Fruit fly (Drosophila melanogaster): Measurements from ENCODE around the gene Rtel1.

Rtel1 gene

dm6 chrX:5754837-5755828 lies 7.6 kb downstream of the Rtel1 start, which contains the start of the genes lin-52 and CG15771 (continued):
- TF ChIP-seq CG14860 (GFP tag; IDR thresholded peaks at IDR 0.05; ENCODE audit: partially characterized antibody), result no peak
- TF ChIP-seq cad (GFP tag; optimal IDR thresholded peaks at IDR 0.05), result no peak
- peak; percentile 93 for TF ChIP-seq CG14667 (GFP tag; IDR thresholded peaks at IDR 0.05)
- peak; percentile 87 for TF ChIP-seq C15 (GFP tag; IDR thresholded peaks at IDR 0.05)
- TF ChIP-seq CG12104 (GFP tag; optimal IDR thresholded peaks at IDR 0.05), result peak; percentile 92
- TF ChIP-seq CG12299 (tag; optimal IDR thresholded peaks at IDR 0.05), result peak; percentile 96
- TF ChIP-seq Dek (tag; optimal IDR thresholded peaks at IDR 0.05), result peak; percentile 91
- TF ChIP-seq wdn (GFP tag; IDR thresholded peaks at IDR 0.05), result peak; percentile 90
- TF ChIP-seq crc (GFP tag; optimal IDR thresholded peaks at IDR 0.05), result peak; percentile 51
- peak; percentile 89 for TF ChIP-seq MTF-1 (GFP tag; optimal IDR thresholded peaks at IDR 0.05; ENCODE audit: borderline replicate concordance)
- TF ChIP-seq CG10565 (GFP tag; optimal IDR thresholded peaks at IDR 0.05), result peak; percentile 35
- peak; percentile 90 for TF ChIP-seq Blimp-1 (GFP tag; optimal IDR thresholded peaks at IDR 0.05)
- peak; percentile 28 for TF ChIP-seq NC2β (GFP tag; optimal IDR thresholded peaks at IDR 0.05)
- peak; percentile 55 for TF ChIP-seq CG3995 (GFP tag; optimal IDR thresholded peaks at IDR 0.05)
- TF ChIP-seq Vsx1 (GFP tag; optimal IDR thresholded peaks at IDR 0.05), result peak; percentile 89
- peak; percentile 24 for TF ChIP-seq fu2 (GFP tag; optimal IDR thresholded peaks at IDR 0.05)
- peak; percentile 18 for TF ChIP-seq CG33213 (GFP tag; optimal IDR thresholded peaks at IDR 0.05)
- TF ChIP-seq CG12769 (tag; optimal IDR thresholded peaks at IDR 0.05), result peak; percentile 96
- peak; percentile 82 for TF ChIP-seq trem (tag; optimal IDR thresholded peaks at IDR 0.05)
- TF ChIP-seq trh (GFP tag; optimal IDR thresholded peaks at IDR 0.05), result peak; percentile 82
- no peak for TF ChIP-seq zf30C (GFP tag; optimal IDR thresholded peaks at IDR 0.05)
- TF ChIP-seq Xrp1 (GFP tag; IDR thresholded peaks at IDR 0.05), result peak; percentile 97
- peak; percentile 95 for TF ChIP-seq Max (GFP tag; optimal IDR thresholded peaks at IDR 0.05)
- TF ChIP-seq CG9932 (GFP tag; IDR thresholded peaks at IDR 0.05), result peak; percentile 96
- TF ChIP-seq TFAM (GFP tag; optimal IDR thresholded peaks at IDR 0.05), result peak; percentile 49
- TF ChIP-seq CG7786 (GFP tag; optimal IDR thresholded peaks at IDR 0.05), result peak; percentile 66
- TF ChIP-seq Spps (tag; optimal IDR thresholded peaks at IDR 0.05), result peak; percentile 84
- TF ChIP-seq CG13123 (GFP tag; optimal IDR thresholded peaks at IDR 0.05), result peak; percentile 72
- TF ChIP-seq chn (GFP tag; optimal IDR thresholded peaks at IDR 0.05), result peak; percentile 88
- peak; percentile 37 for TF ChIP-seq CG1792 (GFP tag; optimal IDR thresholded peaks at IDR 0.05)
- TF ChIP-seq Atf-2 (GFP tag; optimal IDR thresholded peaks at IDR 0.05), result peak; percentile 57
- peak; percentile 93 for TF ChIP-seq danr (GFP tag; IDR thresholded peaks at IDR 0.05)
- TF ChIP-seq CG13296 (GFP tag; optimal IDR thresholded peaks at IDR 0.05), result peak; percentile 97
- TF ChIP-seq CG8089 (GFP tag; optimal IDR thresholded peaks at IDR 0.05), result peak; percentile 51
- peak; percentile 96 for TF ChIP-seq CoRest (tag; optimal IDR thresholded peaks at IDR 0.05)
- peak; percentile 91 for TF ChIP-seq CG1233 (GFP tag; optimal IDR thresholded peaks at IDR 0.05)
- TF ChIP-seq NFAT (GFP tag; IDR thresholded peaks at IDR 0.05), result peak; percentile 87; the same call in 1 of the 2 replicates
- peak; percentile 90 for TF ChIP-seq CG14710 (tag; optimal IDR thresholded peaks at IDR 0.05)
- TF ChIP-seq abd-A (tag; optimal IDR thresholded peaks at IDR 0.05), result peak; percentile 86
- TF ChIP-seq slp2 (GFP tag; optimal IDR thresholded peaks at IDR 0.05), result peak; percentile 67
- TF ChIP-seq CG6791 (GFP tag; IDR thresholded peaks at IDR 0.05; ENCODE audit: partially characterized antibody), result peak; percentile 57; the same call in 2 of the 3 replicates
- TF ChIP-seq cas (GFP tag; IDR thresholded peaks at IDR 0.05), result peak; percentile 87
- peak; percentile 86 for TF ChIP-seq dan (GFP tag; IDR thresholded peaks at IDR 0.05)
- peak; percentile 95 for TF ChIP-seq Optix (GFP tag; IDR thresholded peaks at IDR 0.05)
- TF ChIP-seq CG31441 (GFP tag; IDR thresholded peaks at IDR 0.05), result peak; percentile 95
- TF ChIP-seq slbo (GFP tag; IDR thresholded peaks at IDR 0.05), result peak; percentile 96
- peak; percentile 94 for TF ChIP-seq org-1 (GFP tag; optimal IDR thresholded peaks at IDR 0.05)
- peak; percentile 93 for TF ChIP-seq tio (GFP tag; optimal IDR thresholded peaks at IDR 0.05)
- TF ChIP-seq pho (GFP tag; optimal IDR thresholded peaks at IDR 0.05), result peak; percentile 50

Data from whole organism, embryonic.